Worm (Caenorhabditis elegans) whole organism, L3 larva: ENCODE measurements around the gene C29F9.5.

Experiments
- R02D3.7 ChIP-seq: fragments of 150-350 bp; optimal IDR thresholded peaks from 2 replicates; lab custom pipeline; 2014; ENCODE audit warnings: missing biosample characterization, missing genetic modification characterization
- fkh-10 ChIP-seq: sonication (generic microtip); optimal IDR thresholded peaks from 2 replicates; lab custom pipeline; 2017; ENCODE audit warnings: missing biosample characterization, missing genetic modification reagents, missing genetic modification characterization
- fkh-2 ChIP-seq: fragments of 150-350 bp; optimal IDR thresholded peaks from 2 replicates; lab custom pipeline; 2014; ENCODE audit warnings: missing biosample characterization, missing genetic modification reagents, missing genetic modification characterization
- mdl-1 ChIP-seq: fragments of 150-350 bp; optimal IDR thresholded peaks from 2 replicates; lab custom pipeline; 2014; ENCODE audit warnings: missing biosample characterization, missing genetic modification characterization
- pha-4 ChIP-seq: fragments of 150-350 bp; optimal IDR thresholded peaks from 2 replicates; lab custom pipeline; 2014; ENCODE audit warnings: missing biosample characterization, missing genetic modification reagents, missing genetic modification characterization
- pqm-1 ChIP-seq: fragments of 150-350 bp; optimal IDR thresholded peaks from 2 replicates; lab custom pipeline; 2017; ENCODE audit warnings: missing biosample characterization, missing genetic modification characterization, inconsistent platforms
- snpc-4 ChIP-seq: fragments of 150-350 bp; optimal IDR thresholded peaks from 2 replicates; lab custom pipeline; 2014; ENCODE audit warnings: missing biosample characterization, missing genetic modification characterization
- zag-1 ChIP-seq: fragments of 150-350 bp; optimal IDR thresholded peaks from 2 replicates; lab custom pipeline; 2014; ENCODE audit warnings: missing biosample characterization, missing genetic modification characterization

- TF ChIP-seq mdl-1 (tag; lab: Kevin White, UChicago) (no peak), pha-4 (tag; lab: Kevin White, UChicago) (no peak), snpc-4 (no peak), R02D3.7 (tag; lab: Kevin White, UChicago) (no peak), zag-1 (tag; lab: Kevin White, UChicago) (no peak), pqm-1 (tag; lab: Kevin White, UChicago) (no peak), fkh-10 (no peak), fkh-2 (no peak)
These were observed 42.4 kb downstream of the C29F9.5 start for ce11 chrIII:159665-160064.
